Worm (Caenorhabditis elegans) whole organism, L3 larva: Measurements from ENCODE around the gene oac-32.

Source experiments
- nhr-77 ChIP-seq: fragments of 150-350 bp; optimal IDR thresholded peaks from 2 replicates; lab custom pipeline; 2014; ENCODE audit warnings: missing biosample characterization, missing genetic modification characterization
- unc-62 ChIP-seq: fragments of 150-350 bp; sonication (generic microtip); optimal IDR thresholded peaks from 4 replicates; lab custom pipeline; 2014; ENCODE audit warnings: missing biosample characterization, missing genetic modification reagents, missing genetic modification characterization
- ztf-11 ChIP-seq: fragments of 150-350 bp; optimal IDR thresholded peaks from 2 replicates; lab custom pipeline; 2014; ENCODE audit warnings: missing biosample characterization, missing genetic modification characterization

ce11 chrV:1527985-1528384, 17.6 kb downstream of the oac-32 start, which contains the start of gene str-236:
- TF ChIP-seq unc-62 (GFP tag; lab: Kevin White, UChicago), result no peak
- no peak for TF ChIP-seq ztf-11 (tag; lab: Kevin White, UChicago)
- no peak for TF ChIP-seq nhr-77
